Fruit fly (Drosophila melanogaster) whole organism, prepupa: Measurements from ENCODE around the gene RpS19b.

ENCODE experiments used
- Blimp-1 ChIP-seq: fragments of 200-800 bp; sonication (Bioruptor generic); optimal IDR thresholded peaks from 3 replicates; lab custom pipeline; 2017; ENCODE audit warnings: missing biosample characterization, missing genetic modification characterization, mild to moderate bottlenecking, moderate library complexity, missing genetic modification reagents
- CG10631 ChIP-seq: fragments of 200-800 bp; sonication (Bioruptor generic); optimal IDR thresholded peaks from 2 replicates; lab custom pipeline; 2016; ENCODE audit warnings: missing biosample characterization, missing genetic modification characterization
- CG10669 ChIP-seq: fragments of 200-800 bp; sonication (Bioruptor generic); optimal IDR thresholded peaks from 3 replicates; lab custom pipeline; 2018; ENCODE audit warnings: missing biosample characterization, mild to moderate bottlenecking, missing genetic modification characterization, moderate library complexity
- CG11294 ChIP-seq: fragments of 200-800 bp; sonication (Bioruptor generic); IDR thresholded peaks from 2 replicates; pipeline ENCODE4 v1.3.6; 2022; ENCODE audit warnings: missing biosample characterization, missing genetic modification characterization
- CG11762 ChIP-seq: fragments of 200-800 bp; sonication (Bioruptor generic); optimal IDR thresholded peaks from 3 replicates; lab custom pipeline; 2016; ENCODE audit warnings: missing biosample characterization, missing genetic modification characterization; ENCODE audit not compliant: insufficient read depth
- CG11902 ChIP-seq: fragments of 200-800 bp; sonication (Bioruptor generic); optimal IDR thresholded peaks from 3 replicates; lab custom pipeline; 2016; ENCODE audit warnings: missing biosample characterization, missing genetic modification characterization
- CG15336 ChIP-seq: fragments of 200-800 bp; sonication (Bioruptor generic); IDR thresholded peaks from 2 replicates; pipeline ENCODE4 v1.3.6; 2022; ENCODE audit warnings: missing biosample characterization, missing genetic modification characterization
- CG16779 ChIP-seq: fragments of 200-800 bp; sonication (Bioruptor generic); optimal IDR thresholded peaks from 3 replicates; lab custom pipeline; 2017; ENCODE audit warnings: missing biosample characterization, mild to moderate bottlenecking, missing genetic modification characterization
- CG3032 ChIP-seq: fragments of 200-800 bp; optimal IDR thresholded peaks from 2 replicates; lab custom pipeline; 2019; ENCODE audit warnings: missing biosample characterization, mild to moderate bottlenecking, missing genetic modification characterization, moderate library complexity
- CG31627 ChIP-seq: fragments of 200-800 bp; sonication (Bioruptor generic); optimal IDR thresholded peaks from 3 replicates; lab custom pipeline; 2016; ENCODE audit warnings: missing biosample characterization, missing genetic modification characterization
- CG32006 ChIP-seq: fragments of 200-800 bp; sonication (Bioruptor generic); optimal IDR thresholded peaks from 3 replicates; lab custom pipeline; 2017; ENCODE audit warnings: missing biosample characterization, mild to moderate bottlenecking, missing genetic modification characterization
- CG34406 ChIP-seq: fragments of 200-800 bp; sonication (Bioruptor generic); optimal IDR thresholded peaks from 3 replicates; lab custom pipeline; 2016; ENCODE audit warnings: missing biosample characterization, missing genetic modification characterization
- CG3919 ChIP-seq: fragments of 200-800 bp; sonication (Bioruptor generic); optimal IDR thresholded peaks from 3 replicates; lab custom pipeline; 2016; ENCODE audit warnings: missing biosample characterization, missing genetic modification characterization
- CG4318 ChIP-seq: fragments of 200-800 bp; sonication (Bioruptor generic); optimal IDR thresholded peaks from 3 replicates; lab custom pipeline; 2017; ENCODE audit warnings: missing biosample characterization, mild to moderate bottlenecking, missing genetic modification characterization
- CG6163 ChIP-seq: fragments of 200-800 bp; sonication (Bioruptor generic); IDR thresholded peaks from 3 replicates; pipeline ENCODE4 v1.3.6; 2022; ENCODE audit warnings: missing biosample characterization, missing genetic modification characterization
- CG6276 ChIP-seq: fragments of 200-800 bp; sonication (Bioruptor generic); optimal IDR thresholded peaks from 2 replicates; lab custom pipeline; 2017; ENCODE audit warnings: missing biosample characterization, mild to moderate bottlenecking, missing genetic modification characterization
- CG6792 ChIP-seq: fragments of 200-800 bp; sonication (Bioruptor generic); optimal IDR thresholded peaks from 3 replicates; lab custom pipeline; 2016; ENCODE audit warnings: missing biosample characterization, missing genetic modification characterization
- CG6808 ChIP-seq: fragments of 200-800 bp; sonication (Bioruptor generic); optimal IDR thresholded peaks from 3 replicates; lab custom pipeline; 2017; ENCODE audit warnings: missing biosample characterization, missing genetic modification characterization, mild to moderate bottlenecking, moderate library complexity, missing genetic modification reagents
- CG6854 ChIP-seq: fragments of 200-800 bp; sonication (Bioruptor generic); optimal IDR thresholded peaks from 2 replicates; lab custom pipeline; 2017; ENCODE audit warnings: missing biosample characterization, mild to moderate bottlenecking, missing genetic modification characterization
- CG7368 ChIP-seq: fragments of 200-800 bp; sonication (Bioruptor generic); optimal IDR thresholded peaks from 3 replicates; lab custom pipeline; 2016; ENCODE audit warnings: missing biosample characterization, missing genetic modification characterization
- CG8119 ChIP-seq: fragments of 200-800 bp; sonication (Bioruptor generic); IDR thresholded peaks from 3 replicates; pipeline ENCODE4 v1.3.6; 2022; ENCODE audit warnings: missing biosample characterization, missing genetic modification characterization
- CG8319 ChIP-seq: fragments of 200-800 bp; sonication (Bioruptor generic); optimal IDR thresholded peaks from 3 replicates; lab custom pipeline; 2016; ENCODE audit warnings: missing biosample characterization, missing genetic modification characterization
- Eip75B ChIP-seq: fragments of 200-800 bp; sonication (Bioruptor generic); optimal IDR thresholded peaks from 3 replicates; lab custom pipeline; 2016; ENCODE audit warnings: missing biosample characterization, missing genetic modification characterization
- Ets96B ChIP-seq: fragments of 200-800 bp; optimal IDR thresholded peaks from 2 replicates; lab custom pipeline; 2019; ENCODE audit warnings: missing biosample characterization, mild to moderate bottlenecking, missing genetic modification characterization, moderate library complexity
- Hr38 ChIP-seq: sonication (Bioruptor generic); optimal IDR thresholded peaks from 2 replicates; lab custom pipeline; 2016; ENCODE audit warnings: missing biosample characterization, missing genetic modification characterization
- Hr39 ChIP-seq: fragments of 200-800 bp; sonication (Bioruptor generic); optimal IDR thresholded peaks from 2 replicates; lab custom pipeline; 2016; ENCODE audit warnings: missing biosample characterization, missing genetic modification characterization
- Hr4 ChIP-seq: fragments of 200-800 bp; sonication (Bioruptor generic); optimal IDR thresholded peaks from 3 replicates; lab custom pipeline; 2016; ENCODE audit warnings: missing biosample characterization, missing genetic modification characterization
- Lpt ChIP-seq: fragments of 200-800 bp; sonication (Bioruptor generic); optimal IDR thresholded peaks from 3 replicates; lab custom pipeline; 2016; ENCODE audit warnings: missing biosample characterization, missing genetic modification characterization
- Met ChIP-seq: fragments of 200-800 bp; sonication (Bioruptor generic); optimal IDR thresholded peaks from 3 replicates; lab custom pipeline; 2016; ENCODE audit warnings: missing biosample characterization, missing genetic modification characterization
- OdsH ChIP-seq: fragments of 200-800 bp; sonication (Bioruptor generic); optimal IDR thresholded peaks from 3 replicates; lab custom pipeline; 2016; ENCODE audit warnings: missing biosample characterization, missing genetic modification characterization
- Smox ChIP-seq: fragments of 200-800 bp; sonication (Bioruptor generic); optimal IDR thresholded peaks from 3 replicates; lab custom pipeline; 2016; ENCODE audit warnings: missing biosample characterization, missing genetic modification characterization
- Sox102F ChIP-seq: fragments of 200-800 bp; sonication (Bioruptor generic); optimal IDR thresholded peaks from 2 replicates; lab custom pipeline; 2016; ENCODE audit warnings: missing biosample characterization, mild to moderate bottlenecking, missing genetic modification characterization
- Sox14 ChIP-seq: fragments of 200-800 bp; sonication (Bioruptor generic); optimal IDR thresholded peaks from 3 replicates; lab custom pipeline; 2016; ENCODE audit warnings: missing biosample characterization, missing genetic modification characterization
- Sox15 ChIP-seq: fragments of 200-800 bp; sonication (Bioruptor generic); optimal IDR thresholded peaks from 3 replicates; lab custom pipeline; 2016; ENCODE audit warnings: missing biosample characterization, missing genetic modification characterization
- cyc ChIP-seq: fragments of 200-800 bp; sonication (Bioruptor generic); optimal IDR thresholded peaks from 3 replicates; lab custom pipeline; 2016; ENCODE audit warnings: missing biosample characterization, missing genetic modification characterization
- dac ChIP-seq: fragments of 200-800 bp; sonication (Bioruptor generic); optimal IDR thresholded peaks from 2 replicates; lab custom pipeline; 2017; ENCODE audit warnings: missing biosample characterization, mild to moderate bottlenecking, missing genetic modification characterization
- dsx ChIP-seq: fragments of 200-800 bp; optimal IDR thresholded peaks from 3 replicates; lab custom pipeline; 2019; ENCODE audit warnings: missing biosample characterization, mild to moderate bottlenecking, missing genetic modification characterization, moderate library complexity; ENCODE audit not compliant: poor library complexity, severe bottlenecking
- esn ChIP-seq: fragments of 200-800 bp; sonication (Bioruptor generic); optimal IDR thresholded peaks from 2 replicates; lab custom pipeline; 2016; ENCODE audit warnings: missing biosample characterization, mild to moderate bottlenecking, missing genetic modification characterization, moderate library complexity
- fd59A ChIP-seq: fragments of 200-800 bp; sonication (Bioruptor generic); optimal IDR thresholded peaks from 2 replicates; lab custom pipeline; 2017; ENCODE audit warnings: missing biosample characterization, mild to moderate bottlenecking, missing genetic modification characterization, missing genetic modification reagents
- fd85E ChIP-seq: fragments of 200-800 bp; sonication (Bioruptor generic); optimal IDR thresholded peaks from 3 replicates; lab custom pipeline; 2016; ENCODE audit warnings: missing biosample characterization, missing genetic modification characterization
- fkh ChIP-seq: fragments of 200-800 bp; sonication (Bioruptor generic); optimal IDR thresholded peaks from 3 replicates; lab custom pipeline; 2017; ENCODE audit warnings: missing biosample characterization, mild to moderate bottlenecking, missing genetic modification characterization, moderate library complexity
- lz ChIP-seq: fragments of 200-800 bp; sonication (Bioruptor generic); optimal IDR thresholded peaks from 3 replicates; lab custom pipeline; 2016; ENCODE audit warnings: missing biosample characterization, missing genetic modification characterization
- net ChIP-seq: fragments of 200-800 bp; sonication (Bioruptor generic); optimal IDR thresholded peaks from 3 replicates; lab custom pipeline; 2016; ENCODE audit warnings: missing biosample characterization, missing genetic modification characterization
- pdm3 ChIP-seq: fragments of 200-800 bp; sonication (Bioruptor generic); optimal IDR thresholded peaks from 3 replicates; lab custom pipeline; 2016; ENCODE audit warnings: missing biosample characterization, missing genetic modification characterization
- spab ChIP-seq: fragments of 200-800 bp; sonication (Bioruptor generic); optimal IDR thresholded peaks from 2 replicates; lab custom pipeline; 2017; ENCODE audit warnings: missing biosample characterization, mild to moderate bottlenecking, missing genetic modification characterization, missing genetic modification reagents
- ss ChIP-seq, 2 experiments: fragments of 200-800 bp; sonication (Bioruptor generic); optimal IDR thresholded peaks; 2 replicates in 1 of 2; 3 replicates in 1 of 2; lab custom pipeline; 2017 to 2018; ENCODE audit warnings: mild to moderate bottlenecking in 2 of 2, missing biosample characterization in 2 of 2, missing genetic modification characterization in 2 of 2, moderate library complexity in 1 of 2
- topi ChIP-seq: fragments of 200-800 bp; sonication (Bioruptor generic); optimal IDR thresholded peaks from 3 replicates; lab custom pipeline; 2016; ENCODE audit warnings: missing biosample characterization, missing genetic modification characterization
- vri ChIP-seq: fragments of 200-800 bp; sonication (Bioruptor generic); optimal IDR thresholded peaks from 3 replicates; lab custom pipeline; 2016; ENCODE audit warnings: missing biosample characterization, mild to moderate bottlenecking, missing genetic modification characterization

RpS19b gene

DNA sequence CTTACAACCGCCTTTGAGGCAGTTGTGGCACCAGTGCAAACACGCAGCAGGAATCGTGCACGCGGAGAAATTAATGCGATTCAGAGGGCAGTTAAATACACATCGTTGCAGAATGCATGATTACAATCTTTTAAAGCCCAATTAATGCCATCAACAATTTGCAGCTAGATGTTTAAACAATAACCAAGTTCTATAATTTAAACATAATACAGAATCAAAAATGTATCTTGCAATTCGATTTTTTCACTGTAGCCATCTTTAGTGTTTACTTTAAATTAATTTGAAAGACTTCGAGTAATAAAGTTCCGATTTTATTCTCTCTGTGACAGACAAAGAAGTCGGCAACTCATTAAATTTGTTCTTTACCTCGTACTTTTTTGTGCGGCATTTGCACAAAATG is 17.4 kb downstream of the RpS19b start (continued):
- peak; percentile 87 for TF ChIP-seq OdsH (GFP tag; lab: Kevin White, UChicago)
- peak; percentile 91 for TF ChIP-seq Sox102F
- TF ChIP-seq CG11762 (GFP tag; lab: Kevin White, UChicago): peak; percentile 74
- TF ChIP-seq Hr4 (GFP tag; lab: Kevin White, UChicago): peak; percentile 69
- TF ChIP-seq Blimp-1 (GFP tag; lab: Kevin White, UChicago): peak; percentile 55
- peak; percentile 89 for TF ChIP-seq CG10631 (GFP tag; lab: Kevin White, UChicago)
- peak; percentile 88 for TF ChIP-seq cyc (GFP tag; lab: Kevin White, UChicago)
- peak; percentile 36 for TF ChIP-seq dac
- peak; percentile 90 for TF ChIP-seq lz (GFP tag; lab: Kevin White, UChicago)
- peak; percentile 91 for TF ChIP-seq topi

DNA sequence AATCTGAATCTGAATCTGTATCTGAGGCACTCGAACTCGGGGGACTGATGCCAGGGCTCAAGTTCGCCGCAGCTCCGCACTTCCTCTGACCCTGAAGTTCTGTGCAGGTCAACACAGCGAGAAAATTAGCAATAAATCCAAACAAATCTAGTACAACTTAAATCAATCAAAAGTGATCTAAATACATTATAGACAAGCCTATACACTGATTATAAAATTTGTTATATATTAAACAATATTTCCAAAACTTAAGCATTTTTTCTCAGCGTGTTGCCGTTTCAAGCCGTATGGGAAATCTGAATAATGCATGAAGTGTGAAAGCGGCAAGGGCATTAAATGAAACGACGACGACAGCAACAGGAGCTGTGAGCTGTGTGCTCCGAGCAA is 18.3 kb downstream of the RpS19b start:
- peak; percentile 94 for TF ChIP-seq Smox (GFP tag; lab: Kevin White, UChicago)
- TF ChIP-seq Hr39: peak; percentile 91
- TF ChIP-seq CG6163 (GFP tag; lab: Robert Waterston, UW): peak; percentile 95
- TF ChIP-seq CG6276 (GFP tag; lab: Kevin White, UChicago): no peak
- TF ChIP-seq CG7368 (GFP tag; lab: Kevin White, UChicago): peak; percentile 96
- peak; percentile 32; the same call in 1 of the 2 replicates for TF ChIP-seq CG11294 (GFP tag; lab: Robert Waterston, UW)
- TF ChIP-seq vri: peak; percentile 91
- TF ChIP-seq fkh (GFP tag; lab: Kevin White, UChicago): no peak
- peak; percentile 56 for TF ChIP-seq CG6854
- peak; percentile 69 for TF ChIP-seq CG15336 (GFP tag; lab: Robert Waterston, UW)
- TF ChIP-seq CG4318 (GFP tag; lab: Kevin White, UChicago): peak; percentile 14
- TF ChIP-seq topi: peak; percentile 96
- peak; percentile 94 for TF ChIP-seq CG11902 (GFP tag; lab: Kevin White, UChicago)
- peak; percentile 21 for TF ChIP-seq dac
- peak; percentile 92 for TF ChIP-seq CG11762 (GFP tag; lab: Kevin White, UChicago)
- TF ChIP-seq Blimp-1 (GFP tag; lab: Kevin White, UChicago): peak; percentile 74
- TF ChIP-seq CG8119 (GFP tag; lab: Robert Waterston, UW): peak; percentile 77
- TF ChIP-seq spab (GFP tag; lab: Kevin White, UChicago): peak; percentile 96
- peak; percentile 95 for TF ChIP-seq fd59A (GFP tag; lab: Kevin White, UChicago)
- peak; percentile 90 for TF ChIP-seq CG16779 (tag; lab: Kevin White, UChicago)
- TF ChIP-seq cyc (GFP tag; lab: Kevin White, UChicago): peak; percentile 94
- TF ChIP-seq Hr4 (GFP tag; lab: Kevin White, UChicago): peak; percentile 63
- peak; percentile 88 to 97 for TF ChIP-seq ss (GFP tag; optimal IDR thresholded peaks at IDR 0.05; lab: Kevin White, UChicago)
- peak; percentile 92 for TF ChIP-seq Sox14
- TF ChIP-seq pdm3 (GFP tag; lab: Kevin White, UChicago): peak; percentile 95
- peak; percentile 95 for TF ChIP-seq dsx (GFP tag; lab: Kevin White, UChicago)
- peak; percentile 97 for TF ChIP-seq CG3919 (GFP tag; lab: Kevin White, UChicago)
- peak; percentile 94 for TF ChIP-seq CG6808
- peak; percentile 97 for TF ChIP-seq Eip75B
- TF ChIP-seq net (GFP tag; lab: Kevin White, UChicago): peak; percentile 95
- peak; percentile 98 for TF ChIP-seq Ets96B (tag; lab: Kevin White, UChicago)
- peak; percentile 97 for TF ChIP-seq CG34406 (GFP tag; lab: Kevin White, UChicago)
- TF ChIP-seq CG10631 (GFP tag; lab: Kevin White, UChicago): peak; percentile 96
- peak; percentile 87 for TF ChIP-seq fd85E
- TF ChIP-seq Met (GFP tag; lab: Kevin White, UChicago): peak; percentile 97
- peak; percentile 72 for TF ChIP-seq Lpt
- TF ChIP-seq CG6792 (GFP tag; lab: Kevin White, UChicago): peak; percentile 97
- TF ChIP-seq Sox102F: peak; percentile 94
- TF ChIP-seq esn (GFP tag; lab: Kevin White, UChicago): peak; percentile 98
- peak; percentile 92 for TF ChIP-seq CG31627
- peak; percentile 94 for TF ChIP-seq CG8319 (GFP tag; lab: Kevin White, UChicago)
- peak; percentile 98 for TF ChIP-seq CG10669
- TF ChIP-seq CG32006: peak; percentile 71
- TF ChIP-seq Hr38 (GFP tag; lab: Kevin White, UChicago): no peak
- TF ChIP-seq CG3032: peak; percentile 97
- TF ChIP-seq Sox15: peak; percentile 95
